Worm (Caenorhabditis elegans) whole organism, L3 larva: ENCODE data around the gene F47B8.5.

Experiments
- ZK546.5 ChIP-seq: sonication (generic microtip); optimal IDR thresholded peaks from 2 replicates; lab custom pipeline; 2017; ENCODE audit warnings: missing biosample characterization, missing genetic modification characterization
- aly-2 ChIP-seq: fragments of 150-350 bp; optimal IDR thresholded peaks from 2 replicates; lab custom pipeline; 2014; ENCODE audit warnings: missing biosample characterization, missing genetic modification characterization
- ceh-9 ChIP-seq: sonication (generic microtip); optimal IDR thresholded peaks from 2 replicates; lab custom pipeline; 2018; ENCODE audit warnings: missing biosample characterization, missing genetic modification characterization
- daf-12 ChIP-seq: fragments of 150-350 bp; optimal IDR thresholded peaks from 2 replicates; lab custom pipeline; 2014; ENCODE audit warnings: missing biosample characterization, missing genetic modification reagents, missing genetic modification characterization
- egl-5 ChIP-seq: fragments of 150-350 bp; optimal IDR thresholded peaks from 2 replicates; lab custom pipeline; 2017; ENCODE audit warnings: missing biosample characterization, missing genetic modification reagents, missing genetic modification characterization, inconsistent platforms
- fkh-10 ChIP-seq: sonication (generic microtip); optimal IDR thresholded peaks from 2 replicates; lab custom pipeline; 2017; ENCODE audit warnings: missing biosample characterization, missing genetic modification reagents, missing genetic modification characterization
- jun-1 ChIP-seq: fragments of 150-350 bp; optimal IDR thresholded peaks from 2 replicates; lab custom pipeline; 2014; ENCODE audit warnings: missing biosample characterization, missing genetic modification reagents, missing genetic modification characterization
- lin-39 ChIP-seq: fragments of 150-350 bp; optimal IDR thresholded peaks from 2 replicates; lab custom pipeline; 2018; ENCODE audit warnings: missing biosample characterization, missing genetic modification reagents, missing genetic modification characterization
- nhr-28 ChIP-seq: fragments of 150-350 bp; optimal IDR thresholded peaks from 2 replicates; lab custom pipeline; 2014; ENCODE audit warnings: missing biosample characterization, missing genetic modification characterization
- nhr-43 ChIP-seq: sonication (generic microtip); optimal IDR thresholded peaks from 2 replicates; lab custom pipeline; 2016; ENCODE audit warnings: mild to moderate bottlenecking, missing genetic modification characterization, missing compliant biosample characterization; ENCODE audit not compliant: poor library complexity, severe bottlenecking
- nhr-77 ChIP-seq: fragments of 150-350 bp; optimal IDR thresholded peaks from 2 replicates; lab custom pipeline; 2014; ENCODE audit warnings: missing biosample characterization, missing genetic modification characterization
- pha-4 ChIP-seq: fragments of 150-350 bp; optimal IDR thresholded peaks from 2 replicates; lab custom pipeline; 2014; ENCODE audit warnings: missing biosample characterization, missing genetic modification reagents, missing genetic modification characterization
- sea-2 ChIP-seq: fragments of 150-350 bp; sonication (generic microtip); optimal IDR thresholded peaks from 4 replicates; lab custom pipeline; 2014; ENCODE audit warnings: missing biosample characterization, missing genetic modification reagents, missing genetic modification characterization
- skn-1 ChIP-seq: fragments of 150-350 bp; optimal IDR thresholded peaks from 2 replicates; lab custom pipeline; 2014; ENCODE audit warnings: missing biosample characterization, missing genetic modification characterization
- snpc-4 ChIP-seq: fragments of 150-350 bp; optimal IDR thresholded peaks from 2 replicates; lab custom pipeline; 2014; ENCODE audit warnings: missing biosample characterization, missing genetic modification characterization
- ztf-4 ChIP-seq: fragments of 150-350 bp; optimal IDR thresholded peaks from 2 replicates; lab custom pipeline; 2014; ENCODE audit warnings: missing biosample characterization, missing genetic modification characterization

Gene F47B8.5

DNA sequence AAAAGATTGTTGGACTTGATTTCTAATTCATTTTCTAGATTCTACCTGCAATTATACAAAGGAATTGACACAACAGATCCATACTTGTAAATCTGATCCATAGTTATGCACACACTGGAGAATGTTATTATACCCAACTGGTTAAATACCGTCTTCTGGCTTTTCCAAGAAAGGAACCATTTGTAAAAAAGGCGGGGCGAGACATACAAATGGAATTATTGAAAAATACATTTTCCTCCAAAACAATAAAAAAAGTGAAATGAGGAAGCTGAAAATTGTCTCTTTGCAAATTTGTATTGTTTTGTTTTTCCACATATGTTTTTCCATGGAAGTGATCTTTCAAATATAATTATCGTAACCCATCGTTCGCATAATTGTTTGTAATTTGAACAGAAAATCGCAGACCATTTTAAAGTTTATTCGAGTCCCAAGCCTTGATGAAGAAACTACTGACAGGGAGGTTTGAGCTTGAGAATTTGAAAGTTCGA, 45.4 kb downstream of the F47B8.5 start, which contains the start of the genes srt-74 and F40G12.9:
TSS of gene srt-74 (minus strand) at position 101 of the 488 bp plus-strand sequence.
TSS of gene F40G12.9 (plus strand) at position 438 of the 488 bp plus-strand sequence.
- no peak for TF ChIP-seq nhr-28 (tag; lab: Kevin White, UChicago)

ce11 chrV:14279777-14280176, 47.9 kb downstream of the F47B8.5 start, which contains the start of gene srt-33:
TSS of gene srt-33 (minus strand) at chrV:14279877.
- TF ChIP-seq fkh-10 (GFP tag; lab: Kevin White, UChicago) = no peak
- TF ChIP-seq lin-39 (tag; lab: Kevin White, UChicago) = no peak
- TF ChIP-seq daf-12 (tag; lab: Kevin White, UChicago) = no peak
- no peak for TF ChIP-seq nhr-43 (tag; lab: Kevin White, UChicago)
- no peak for TF ChIP-seq pha-4 (tag; lab: Kevin White, UChicago)
- no peak for TF ChIP-seq ceh-9 (tag; lab: Kevin White, UChicago)
- TF ChIP-seq snpc-4 (tag; lab: Kevin White, UChicago) = no peak
- TF ChIP-seq ZK546.5 = no peak
- no peak for TF ChIP-seq nhr-77 (tag; lab: Kevin White, UChicago)
- TF ChIP-seq jun-1 (tag; lab: Kevin White, UChicago) = no peak
- TF ChIP-seq sea-2 (GFP tag; lab: Kevin White, UChicago) = no peak
- TF ChIP-seq ztf-4 (tag; lab: Kevin White, UChicago) = no peak
- TF ChIP-seq skn-1 = no peak
- no peak for TF ChIP-seq aly-2
- TF ChIP-seq egl-5 (tag; lab: Kevin White, UChicago) = no peak
- TF ChIP-seq, all 47 proteins: peak for 0
